Worm (Caenorhabditis elegans) whole organism, late embryonic: Measurements from ENCODE around the gene shl-1.

ENCODE experiments used
- T23F11.4 ChIP-seq: fragments of 200-800 bp; sonication (Bioruptor generic); optimal IDR thresholded peaks from 2 replicates; lab custom pipeline; 2018; ENCODE audit warnings: mild to moderate bottlenecking, missing genetic modification characterization, missing compliant biosample characterization
- ceh-22 ChIP-seq: sonication (generic microtip); optimal IDR thresholded peaks from 2 replicates; lab custom pipeline; 2017; ENCODE audit warnings: missing biosample characterization, missing genetic modification characterization
- elt-2 ChIP-seq: sonication (generic microtip); optimal IDR thresholded peaks from 2 replicates; lab custom pipeline; 2016; ENCODE audit warnings: missing genetic modification reagents, missing genetic modification characterization, missing compliant biosample characterization
- ref-2 ChIP-seq: sonication (generic microtip); optimal IDR thresholded peaks from 2 replicates; lab custom pipeline; 2016; ENCODE audit warnings: missing genetic modification characterization, missing compliant biosample characterization

shl-1 gene

DNA sequence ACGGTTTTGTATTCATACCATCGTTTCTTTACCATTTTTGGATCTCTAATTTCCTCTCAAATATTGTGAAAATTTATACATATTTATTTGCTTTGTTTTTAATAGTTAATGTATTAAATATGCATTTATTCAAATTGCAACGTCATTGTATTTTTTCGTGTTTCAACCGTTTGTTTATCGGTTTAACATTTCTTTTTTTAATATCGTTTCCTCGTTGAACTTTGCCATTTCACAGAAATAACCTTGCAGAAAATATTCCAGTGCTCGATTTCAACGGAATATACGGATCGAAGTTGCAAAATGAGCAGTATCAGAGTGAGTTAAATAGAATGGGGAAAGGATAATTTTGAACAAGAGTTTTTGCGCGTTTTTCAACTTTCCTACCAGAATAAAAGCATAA lies 54.5 kb downstream of the shl-1 start, which contains the start of gene seu-1:
Gene seu-1, plus strand, starts transcription at position 301 of the 400 bp plus-strand sequence.
- TF ChIP-seq ceh-22 (tag; lab: Kevin White, UChicago) (no peak), elt-2 (no peak), T23F11.4 (GFP tag; lab: Kevin White, UChicago) (no peak), ref-2 (tag; lab: Kevin White, UChicago) (no peak)
